Worm (Caenorhabditis elegans): ENCODE measurements around the gene C05D12.4.

- TF ChIP-seq ama-1 (optimal IDR thresholded peaks at IDR 0.05) (no peak), fkh-10 (GFP tag; optimal IDR thresholded peaks at IDR 0.05) (no peak), lir-3 (tag; optimal IDR thresholded peaks at IDR 0.05) (no peak), pha-4 (GFP tag; IDR thresholded peaks at IDR 0.05) (no peak), pha-4 (tag; optimal IDR thresholded peaks at IDR 0.05) (no peak), dve-1 (tag; optimal IDR thresholded peaks at IDR 0.05; ENCODE audit: insufficient read depth) (no peak), ZK337.2 (GFP tag; IDR thresholded peaks at IDR 0.05) (no peak), lin-39 (tag; optimal IDR thresholded peaks at IDR 0.05) (no peak), snpc-1.2 (GFP tag; IDR thresholded peaks at IDR 0.05) (no peak), zfp-2 (tag; optimal IDR thresholded peaks at IDR 0.05) (no peak)
Measured at ce11 chrII:11463899-11464298, 32.2 kb downstream of the C05D12.4 start.

Measured in whole organism, L4 larva.